Worm (Caenorhabditis elegans): ENCODE measurements around the gene ZK377.15.

The ZK377.15 gene

DNA sequence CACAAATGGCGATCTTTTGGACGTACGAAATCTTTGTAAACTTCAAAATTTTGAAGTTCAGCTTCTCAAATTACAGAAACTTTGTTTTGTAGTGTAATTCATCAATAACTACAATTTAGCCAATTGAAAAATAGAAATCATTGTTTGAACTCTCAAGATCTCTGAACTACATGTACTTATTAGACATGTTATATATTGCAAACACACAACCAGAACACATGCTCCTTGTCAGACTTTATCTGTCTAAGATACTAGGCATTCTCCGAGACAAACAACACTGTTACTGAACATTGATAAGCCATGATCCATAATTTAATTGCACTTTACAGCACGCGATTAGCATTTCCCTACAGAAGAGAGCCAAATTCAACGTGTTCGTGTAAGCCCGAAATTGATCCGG lies 41.2 kb downstream of the ZK377.15 start, which contains the start of gene ZK813.6:
Gene ZK813.6 (plus strand): TSS at position 301 of the 400 bp plus-strand sequence.
- no peak for TF ChIP-seq ztf-11 (tag; optimal IDR thresholded peaks at IDR 0.05)
- TF ChIP-seq nhr-41 (GFP tag; IDR thresholded peaks at IDR 0.05), result no peak
- TF ChIP-seq nhr-76 (tag; optimal IDR thresholded peaks at IDR 0.05), result no peak
- TF ChIP-seq lin-29 (GFP tag; IDR thresholded peaks at IDR 0.05), result no peak
- no peak for TF ChIP-seq fos-1 (tag; optimal IDR thresholded peaks at IDR 0.05)
- no peak for TF ChIP-seq fkh-10 (GFP tag; optimal IDR thresholded peaks at IDR 0.05)
- no peak for TF ChIP-seq dpl-1 (GFP tag; optimal IDR thresholded peaks at IDR 0.05)
- no peak for TF ChIP-seq dmd-9 (GFP tag; IDR thresholded peaks at IDR 0.05)
- no peak for TF ChIP-seq snpc-1.2 (GFP tag; IDR thresholded peaks at IDR 0.05)
- TF ChIP-seq F26F4.8 (GFP tag; conservative IDR thresholded peaks at IDR 0.05), result no peak
- TF ChIP-seq mdt-29 (GFP tag; IDR thresholded peaks at IDR 0.05), result no peak
- no peak for TF ChIP-seq snpc-4 (tag; optimal IDR thresholded peaks at IDR 0.05)
- no peak for TF ChIP-seq aha-1 (tag)
- no peak for TF ChIP-seq R02D3.7 (tag; optimal IDR thresholded peaks at IDR 0.05)
- TF ChIP-seq nhr-28 (tag; optimal IDR thresholded peaks at IDR 0.05), result no peak
- no peak for TF ChIP-seq gei-8 (GFP tag; optimal IDR thresholded peaks at IDR 0.05)

- TF ChIP-seq dmd-8 (GFP tag; IDR thresholded peaks at IDR 0.05), result no peak
- no peak for TF ChIP-seq D1046.2 (GFP tag; IDR thresholded peaks at IDR 0.05)
- no peak for TF ChIP-seq skn-1 (tag; optimal IDR thresholded peaks at IDR 0.05)
- TF ChIP-seq lsy-2 (tag; optimal IDR thresholded peaks at IDR 0.05), result no peak
- TF ChIP-seq ZK546.5 (tag; optimal IDR thresholded peaks at IDR 0.05), result no peak
- no peak for TF ChIP-seq daf-19 (GFP tag; conservative IDR thresholded peaks at IDR 0.05)
- TF ChIP-seq mdt-29 (GFP tag; IDR thresholded peaks at IDR 0.05), result no peak
- TF ChIP-seq lin-29 (GFP tag; IDR thresholded peaks at IDR 0.05), result no peak
- no peak for TF ChIP-seq mxl-3 (GFP tag; optimal IDR thresholded peaks at IDR 0.05)
- no peak for TF ChIP-seq daf-8 (GFP tag; IDR thresholded peaks at IDR 0.05)
- no peak for TF ChIP-seq ZK337.2 (GFP tag; IDR thresholded peaks at IDR 0.05)
- TF ChIP-seq lin-39 (tag; optimal IDR thresholded peaks at IDR 0.05), result no peak
- no peak for TF ChIP-seq mdl-1 (tag; optimal IDR thresholded peaks at IDR 0.05)
- no peak for TF ChIP-seq nhr-76 (tag; optimal IDR thresholded peaks at IDR 0.05)
- no peak for TF ChIP-seq tag-97 (GFP tag; IDR thresholded peaks at IDR 0.05)
- TF ChIP-seq nhr-11 (tag; optimal IDR thresholded peaks at IDR 0.05), result no peak
- TF ChIP-seq daf-16 (GFP tag; optimal IDR thresholded peaks at IDR 0.05), result no peak
- TF ChIP-seq daf-16 (tag; optimal IDR thresholded peaks at IDR 0.05), result no peak
- no peak for TF ChIP-seq unc-130 (GFP tag; optimal IDR thresholded peaks at IDR 0.05)
Measured at ce11 chrX:3419084-3419483, 46.6 kb downstream of the ZK377.15 start, which contains the start of gene C04F6.7. Gene C04F6.7 (minus strand): TSS chrX:3419184.

- TF ChIP-seq lin-38 (GFP tag; IDR thresholded peaks at IDR 0.05) (no peak), ztf-11 (tag; optimal IDR thresholded peaks at IDR 0.05) (no peak), D1046.2 (GFP tag; IDR thresholded peaks at IDR 0.05) (no peak), vab-7 (GFP tag; IDR thresholded peaks at IDR 0.05) (no peak), nhr-6 (tag; optimal IDR thresholded peaks at IDR 0.05) (no peak), pha-4 (GFP tag; IDR thresholded peaks at IDR 0.05) (no peak), pha-4 (tag; optimal IDR thresholded peaks at IDR 0.05) (no peak), daf-8 (GFP tag; IDR thresholded peaks at IDR 0.05) (no peak), nhr-11 (tag; optimal IDR thresholded peaks at IDR 0.05) (no peak), attf-4 (tag; optimal IDR thresholded peaks at IDR 0.05) (no peak), hlh-11 (tag; optimal IDR thresholded peaks at IDR 0.05) (no peak), spr-3 (GFP tag; optimal IDR thresholded peaks at IDR 0.05) (no peak), tra-1 (GFP tag; IDR thresholded peaks at IDR 0.05) (no peak), F44E2.7 (GFP tag; IDR thresholded peaks at IDR 0.05) (no peak), T26A8.4 (GFP tag; IDR thresholded peaks at IDR 0.05) (no peak), rbr-2 (tag; optimal IDR thresholded peaks at IDR 0.05) (no peak), nhr-10 (tag; optimal IDR thresholded peaks at IDR 0.05) (no peak), lin-39 (tag; optimal IDR thresholded peaks at IDR 0.05) (no peak)
Measured at ce11 chrX:3416063-3416462, 49.6 kb downstream of the ZK377.15 start.

All from whole organism, L4 larva.